Worm (Caenorhabditis elegans): ENCODE results near the gene athp-1.

Gene athp-1

DNA sequence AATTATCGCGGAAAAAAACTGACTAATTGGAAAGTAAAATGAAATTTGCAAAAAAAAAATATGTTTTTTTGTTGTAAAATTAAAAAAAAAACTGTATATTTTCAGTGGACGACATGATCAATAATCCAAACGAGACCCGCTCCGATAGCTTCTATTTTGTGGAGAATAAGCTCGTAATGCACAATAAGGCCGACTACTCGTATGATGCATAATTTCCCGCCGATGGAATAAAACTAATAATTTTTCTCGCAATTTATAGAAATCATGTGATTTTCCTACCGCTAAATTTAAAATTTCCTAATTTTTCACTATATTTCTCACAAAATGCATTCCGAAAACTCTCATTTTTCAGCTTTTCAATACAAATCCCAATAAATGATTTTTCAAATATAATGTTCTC is 27.0 kb downstream of the athp-1 start:
- TF ChIP-seq ztf-1 (GFP tag; conservative IDR thresholded peaks at IDR 0.05) (no peak), gmeb-1 (tag; optimal IDR thresholded peaks at IDR 0.05) (peak; percentile 43), ztf-4 (tag; optimal IDR thresholded peaks at IDR 0.05) (no peak), nhr-25 (tag; optimal IDR thresholded peaks at IDR 0.05) (peak; percentile 95)

DNA sequence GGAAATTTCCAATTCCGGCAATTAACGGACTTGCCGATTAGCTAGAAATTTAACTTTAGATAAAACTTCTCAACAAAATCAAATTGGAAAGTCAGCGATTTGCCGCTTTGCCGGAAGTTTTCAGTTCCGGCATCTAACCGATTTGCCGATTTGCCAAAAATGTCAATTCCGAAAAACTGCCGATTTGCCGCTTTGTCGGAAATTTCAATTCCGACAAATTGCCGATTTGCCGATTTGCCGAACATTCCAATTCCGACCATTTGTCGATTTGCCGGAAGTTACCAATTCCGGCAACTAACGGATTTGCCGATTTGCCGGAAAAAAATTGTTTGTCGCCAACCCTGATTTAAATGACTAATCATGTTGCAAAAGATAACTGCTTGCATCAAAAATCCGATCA is 27.6 kb downstream of the athp-1 start:
- TF ChIP-seq nhr-6 (tag; optimal IDR thresholded peaks at IDR 0.05) (no peak), lin-39 (tag; optimal IDR thresholded peaks at IDR 0.05) (no peak), ztf-11 (tag; optimal IDR thresholded peaks at IDR 0.05) (no peak), lin-11 (tag; optimal IDR thresholded peaks at IDR 0.05) (no peak), unc-62 (GFP tag; optimal IDR thresholded peaks at IDR 0.05) (no peak)

DNA sequence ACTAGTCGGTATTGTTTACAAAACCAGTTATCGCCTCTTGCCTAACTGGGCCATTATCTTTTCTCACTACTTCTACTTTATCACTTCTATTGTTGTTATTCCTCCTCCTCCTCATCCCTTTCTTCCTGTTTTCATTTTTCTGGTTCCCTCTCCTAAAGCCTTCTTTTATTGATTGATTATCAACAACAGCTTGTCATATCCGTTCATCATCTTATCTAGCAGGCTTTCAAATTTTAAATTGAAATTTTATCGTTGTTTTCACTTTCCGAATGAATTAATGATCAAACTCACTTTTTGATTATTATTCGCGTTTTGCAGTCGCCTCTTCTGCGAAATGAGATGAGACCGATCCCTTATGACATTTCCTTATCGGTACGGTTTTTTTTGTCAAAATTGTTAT is 29.6 kb downstream of the athp-1 start, which contains the start of gene cut-6:
cut-6 (plus strand) TSS at position 301 of the 400 bp plus-strand sequence.
- no peak for TF ChIP-seq nhr-237 (tag; optimal IDR thresholded peaks at IDR 0.05)
- TF ChIP-seq egl-27 (tag; optimal IDR thresholded peaks at IDR 0.05): no peak
- TF ChIP-seq ztf-4 (tag; optimal IDR thresholded peaks at IDR 0.05): no peak
- no peak for TF ChIP-seq lin-11 (tag; optimal IDR thresholded peaks at IDR 0.05)
- no peak for TF ChIP-seq skn-1 (tag; optimal IDR thresholded peaks at IDR 0.05)
- no peak for TF ChIP-seq R02D3.7 (tag; optimal IDR thresholded peaks at IDR 0.05)
- TF ChIP-seq sma-9 (GFP tag; optimal IDR thresholded peaks at IDR 0.05): no peak
- no peak for TF ChIP-seq sma-9 (tag; optimal IDR thresholded peaks at IDR 0.05)
- no peak for TF ChIP-seq sem-4 (tag; optimal IDR thresholded peaks at IDR 0.05)
- no peak for TF ChIP-seq nhr-11 (tag; optimal IDR thresholded peaks at IDR 0.05)

DNA sequence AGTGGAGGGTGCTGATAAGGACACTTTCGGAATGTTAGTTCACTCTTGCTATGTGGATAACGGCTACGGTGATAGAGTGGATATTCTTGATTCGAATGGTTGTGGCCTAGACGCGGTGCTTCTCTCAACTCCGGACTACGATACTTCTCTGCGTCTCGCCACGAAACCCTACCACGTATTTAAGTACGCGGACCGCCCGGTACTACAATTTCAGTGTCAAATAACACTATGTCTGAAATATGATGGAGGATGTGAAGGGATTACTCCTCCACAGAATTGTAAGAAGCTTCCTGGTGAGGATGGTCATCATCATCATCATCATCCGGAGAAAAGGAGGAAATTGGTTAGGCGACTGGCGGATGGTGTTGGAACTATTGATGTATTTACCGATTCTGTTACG is 33.4 kb downstream of the athp-1 start:
- TF ChIP-seq skn-1 (tag; optimal IDR thresholded peaks at IDR 0.05) (no peak), ceh-16 (tag; optimal IDR thresholded peaks at IDR 0.05) (no peak), crh-2 (tag; optimal IDR thresholded peaks at IDR 0.05) (no peak), aly-2 (tag; optimal IDR thresholded peaks at IDR 0.05) (no peak), mbf-1 (tag; optimal IDR thresholded peaks at IDR 0.05) (no peak), elt-3 (tag; optimal IDR thresholded peaks at IDR 0.05) (no peak), gmeb-1 (tag; optimal IDR thresholded peaks at IDR 0.05) (no peak), lin-13 (GFP tag; optimal IDR thresholded peaks at IDR 0.05) (no peak), egl-27 (tag; optimal IDR thresholded peaks at IDR 0.05) (no peak), fos-1 (tag; optimal IDR thresholded peaks at IDR 0.05) (no peak), nhr-6 (tag; optimal IDR thresholded peaks at IDR 0.05) (no peak), nhr-23 (tag; optimal IDR thresholded peaks at IDR 0.05) (no peak)

DNA sequence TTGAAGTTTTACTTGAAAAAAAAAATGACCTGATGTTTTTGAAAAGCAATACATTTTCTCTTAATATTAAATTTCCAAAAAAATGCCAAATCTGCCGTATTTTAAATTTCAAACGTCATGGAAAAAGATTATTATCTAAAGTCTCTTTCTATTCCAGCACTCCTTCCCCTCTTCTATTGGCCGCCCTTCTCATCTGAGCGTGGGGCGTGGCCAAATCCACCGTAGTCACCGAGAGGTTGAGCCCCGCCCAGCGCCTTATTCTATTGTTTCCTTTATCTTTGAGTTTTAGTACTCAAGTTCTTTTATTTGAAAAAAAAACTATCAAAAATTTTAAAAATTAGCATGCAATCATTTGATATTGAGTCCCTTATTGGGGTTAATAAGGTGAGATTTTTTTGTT is 38.5 kb downstream of the athp-1 start, which contains the start of gene vab-7:
vab-7 (plus strand) TSS at position 301 of the 400 bp plus-strand sequence.
- no peak for TF ChIP-seq ztf-11 (tag; optimal IDR thresholded peaks at IDR 0.05)
- no peak for TF ChIP-seq Y55F3AM.14 (GFP tag; optimal IDR thresholded peaks at IDR 0.05)
- TF ChIP-seq nhr-237 (tag; optimal IDR thresholded peaks at IDR 0.05): no peak
- no peak for TF ChIP-seq blmp-1 (tag; optimal IDR thresholded peaks at IDR 0.05; ENCODE audit: insufficient read depth)

DNA sequence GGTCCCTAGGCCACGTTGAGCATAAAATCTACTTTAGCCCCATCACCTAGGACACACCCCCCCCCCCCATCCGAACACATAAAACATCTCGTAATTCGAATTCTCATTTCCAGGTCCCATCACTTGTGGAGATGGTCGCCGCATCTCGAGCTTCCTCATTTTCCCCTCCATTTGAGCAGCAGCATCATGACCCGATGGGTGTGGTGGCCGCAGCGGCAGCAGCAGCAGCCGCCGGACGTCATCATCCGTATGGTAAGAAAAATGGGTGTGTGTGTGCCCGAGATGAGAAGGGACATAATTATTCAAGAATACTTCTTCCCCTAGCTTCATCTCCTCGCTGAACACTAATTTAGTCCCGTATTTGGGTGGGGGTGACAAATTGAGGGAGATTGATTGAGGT is 39.9 kb downstream of the athp-1 start:
- TF ChIP-seq ztf-1 (GFP tag; conservative IDR thresholded peaks at IDR 0.05): no peak
- TF ChIP-seq blmp-1 (tag; optimal IDR thresholded peaks at IDR 0.05; ENCODE audit: insufficient read depth): no peak
- no peak for TF ChIP-seq crh-2 (tag; optimal IDR thresholded peaks at IDR 0.05)
- TF ChIP-seq dmd-4 (tag; optimal IDR thresholded peaks at IDR 0.05): no peak
- no peak for TF ChIP-seq lin-39 (tag; optimal IDR thresholded peaks at IDR 0.05)
- no peak for TF ChIP-seq mdl-1 (tag; optimal IDR thresholded peaks at IDR 0.05)
- no peak for TF ChIP-seq nhr-129 (tag; optimal IDR thresholded peaks at IDR 0.05)
- TF ChIP-seq lsy-2 (tag; optimal IDR thresholded peaks at IDR 0.05): no peak
- no peak for TF ChIP-seq ceh-16 (tag; optimal IDR thresholded peaks at IDR 0.05)
- TF ChIP-seq ztf-11 (tag; optimal IDR thresholded peaks at IDR 0.05): no peak
- TF ChIP-seq ztf-4 (tag; optimal IDR thresholded peaks at IDR 0.05): no peak
- no peak for TF ChIP-seq zag-1 (tag; optimal IDR thresholded peaks at IDR 0.05)
